Worm (Caenorhabditis elegans) whole organism, early embryonic: ENCODE measurements around the gene srb-13.

ENCODE experiments used
- F13C5.2 ChIP-seq: sonication (generic microtip); optimal IDR thresholded peaks from 2 replicates; lab custom pipeline; 2017; ENCODE audit warnings: mild to moderate bottlenecking, missing genetic modification characterization, inconsistent platforms, missing compliant biosample characterization
- ceh-36 ChIP-seq: sonication (generic microtip); optimal IDR thresholded peaks from 2 replicates; lab custom pipeline; 2016; ENCODE audit warnings: missing genetic modification characterization, inconsistent platforms, missing compliant biosample characterization
- hmg-4 ChIP-seq: fragments of 200-800 bp; sonication (Bioruptor generic); optimal IDR thresholded peaks from 2 replicates; lab custom pipeline; 2018; ENCODE audit warnings: mild to moderate bottlenecking, missing genetic modification characterization, missing compliant biosample characterization
- tbx-37 ChIP-seq: fragments of 200-800 bp; sonication (Bioruptor generic); conservative IDR thresholded peaks from 2 replicates; pipeline ENCODE4 v1.3.6; 2022; ENCODE audit warnings: missing genetic modification reagents, missing genetic modification characterization, missing compliant biosample characterization

srb-13 gene

ce11 chrII:5109693-5110092 is 47.7 kb downstream of the srb-13 start, which contains the start of gene F09C12.2:
Gene F09C12.2, plus strand, starts transcription at chrII:5110012.
- no peak for TF ChIP-seq hmg-4
- no peak for TF ChIP-seq ceh-36 (tag; lab: Kevin White, UChicago)
- no peak for TF ChIP-seq F13C5.2 (tag; lab: Kevin White, UChicago)
- TF ChIP-seq tbx-37, result no peak
